Worm (Caenorhabditis elegans): ENCODE measurements around the gene C44H9.4.

ce11 chrV:12814022-12814421 lies 21.5 kb upstream of the C44H9.4 start, which contains the start of gene ZC443.3:
- TF ChIP-seq unc-62 (GFP tag; optimal IDR thresholded peaks at IDR 0.05) (no peak), ceh-82 (tag; optimal IDR thresholded peaks at IDR 0.05) (no peak), nhr-11 (tag; optimal IDR thresholded peaks at IDR 0.05) (no peak), snpc-4 (tag; optimal IDR thresholded peaks at IDR 0.05) (no peak)
